Worm (Caenorhabditis elegans): ENCODE results near the gene rpa-1.

The rpa-1 gene

DNA sequence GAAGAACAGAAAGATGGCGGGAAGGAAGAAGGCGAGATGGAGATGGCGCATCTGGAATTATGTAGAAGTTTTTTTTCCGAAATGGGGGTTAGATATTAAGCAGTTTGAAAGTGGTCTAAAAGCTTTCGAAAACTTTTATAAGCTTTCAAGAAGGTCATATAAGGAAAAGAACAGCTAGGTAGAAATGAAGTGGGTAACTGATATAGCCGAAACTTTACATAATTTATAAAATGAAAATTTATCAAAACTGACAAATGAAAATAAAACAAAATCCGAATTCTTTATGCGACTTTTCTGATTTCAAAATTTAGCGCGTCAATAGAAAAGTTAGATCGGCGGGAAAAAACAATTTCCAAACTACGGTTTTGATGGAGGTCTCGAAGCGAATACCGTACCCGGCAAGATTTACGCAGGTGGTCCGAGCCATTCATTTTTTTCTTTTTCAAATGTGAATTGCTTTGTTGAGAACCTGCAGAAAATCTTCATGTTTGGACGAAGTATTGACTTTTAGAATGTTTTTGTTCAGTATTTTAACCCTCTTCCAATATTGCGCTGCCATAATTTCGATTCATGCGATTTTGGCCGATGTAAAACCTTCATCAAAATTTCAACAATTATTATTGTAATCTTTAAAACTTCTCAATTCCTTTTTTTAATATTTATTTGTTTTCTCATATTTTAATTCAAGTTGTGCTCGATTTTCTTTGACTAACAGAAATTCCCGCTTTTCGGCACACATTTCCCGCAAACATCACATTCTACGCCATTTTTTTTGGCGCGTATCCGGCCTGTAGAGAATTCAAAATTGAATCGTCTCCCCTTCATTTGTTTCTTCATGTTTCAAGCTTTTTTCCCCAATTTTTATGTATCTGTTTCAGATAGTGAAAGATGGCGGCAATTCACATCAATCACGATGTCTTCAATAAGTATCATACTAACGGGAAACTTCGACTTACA, at the start of gene rpa-1, which contains the start of gene F18A1.7:
TSS of gene rpa-1 (plus strand) at position 879 of the 957 bp plus-strand sequence.
TSS of gene F18A1.7 (minus strand) at position 51 of the 957 bp plus-strand sequence.
- TF ChIP-seq unc-62 (GFP tag; optimal IDR thresholded peaks at IDR 0.05), result no peak

DNA sequence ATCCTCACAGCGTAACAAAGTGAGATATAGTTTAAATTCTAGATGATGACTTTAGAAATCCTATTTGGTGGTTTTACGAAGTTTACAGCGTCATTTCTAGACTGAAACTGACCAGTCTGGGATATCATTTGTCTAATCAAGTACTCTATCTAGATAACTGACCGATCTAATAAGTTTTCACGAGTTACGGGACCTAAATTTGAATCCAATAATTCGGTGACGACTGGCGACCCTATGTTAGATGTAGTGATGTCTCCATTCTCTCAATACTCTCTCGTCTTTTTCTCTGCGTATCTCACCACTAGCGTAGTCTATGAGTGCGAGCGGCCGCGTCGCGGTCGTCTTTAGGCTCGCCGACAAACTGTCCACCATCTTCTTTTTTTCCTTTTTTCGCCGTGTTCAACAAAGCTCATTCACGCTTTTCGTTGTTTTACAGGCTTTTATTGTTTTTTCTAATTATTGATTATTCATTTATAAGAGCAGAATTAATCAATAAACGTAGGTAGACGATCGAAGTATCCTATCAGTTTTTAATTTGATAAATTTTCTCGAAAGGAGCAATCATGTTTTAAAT, 49.0 kb upstream of the rpa-1 start:
- TF ChIP-seq unc-62 (GFP tag; optimal IDR thresholded peaks at IDR 0.05), result no peak

DNA sequence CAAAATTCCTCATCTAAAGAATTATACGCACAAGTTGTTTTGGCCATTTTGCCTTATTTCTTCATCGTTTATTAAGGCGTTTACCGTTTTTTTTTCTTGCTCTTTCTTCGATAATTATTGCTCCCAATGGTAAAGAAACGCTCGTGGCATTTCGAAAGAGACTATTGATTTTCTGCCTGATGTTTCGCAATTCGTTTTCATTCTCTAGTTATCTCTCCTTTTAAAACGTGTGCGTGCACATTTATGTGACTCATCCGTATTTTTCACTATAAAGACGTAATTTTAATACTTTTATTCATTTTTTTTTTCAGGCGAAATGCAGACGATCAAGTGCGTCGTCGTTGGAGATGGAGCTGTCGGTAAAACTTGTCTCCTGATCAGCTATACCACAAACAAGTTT, 48.2 kb upstream of the rpa-1 start, which contains the start of gene cdc-42:
TSS of gene cdc-42 (plus strand) at position 312 of the 400 bp plus-strand sequence.
- TF ChIP-seq unc-62 (GFP tag; optimal IDR thresholded peaks at IDR 0.05), result no peak

DNA sequence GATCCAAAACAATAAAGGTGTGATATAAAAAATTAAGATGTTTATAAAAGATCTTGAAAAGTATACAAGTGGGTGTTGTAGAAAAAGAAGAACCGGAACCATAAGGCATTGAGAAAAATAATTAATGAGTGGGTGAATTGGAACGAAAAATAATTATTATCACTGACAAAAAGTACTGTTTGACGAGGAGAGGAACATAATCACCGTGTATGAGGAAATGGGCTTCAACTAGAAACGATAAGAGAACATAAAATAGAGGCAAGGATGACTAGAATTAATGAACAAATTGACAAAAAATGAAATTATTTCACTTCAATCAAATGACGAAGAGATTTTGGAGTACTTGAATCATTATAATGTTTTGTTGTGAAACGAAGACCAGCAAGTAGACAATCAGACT, 46.2 kb upstream of the rpa-1 start:
- no peak for TF ChIP-seq unc-62 (GFP tag; optimal IDR thresholded peaks at IDR 0.05)

DNA sequence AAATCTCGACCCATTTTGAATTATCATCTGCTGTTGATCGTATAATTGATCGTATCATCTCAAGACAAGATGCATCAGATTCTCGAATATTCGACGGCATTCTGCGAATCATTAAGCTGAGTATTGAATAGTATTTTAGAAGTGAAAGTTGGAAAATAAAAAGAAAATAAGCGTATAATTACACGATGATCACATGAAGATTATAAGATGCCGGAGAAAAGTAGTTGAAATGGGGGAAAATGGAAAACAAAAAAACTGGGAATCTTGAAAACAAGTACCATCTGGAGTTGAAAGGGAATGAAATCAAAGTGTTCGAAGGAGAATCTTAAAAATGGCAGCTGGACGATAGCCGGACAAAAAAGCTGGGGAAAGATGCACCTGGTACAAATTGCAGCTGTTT, 44.0 kb upstream of the rpa-1 start, which contains the start of gene R07G3.8:
TSS of gene R07G3.8 (minus strand) at position 101 of the 400 bp plus-strand sequence.
- no peak for TF ChIP-seq unc-62 (GFP tag; optimal IDR thresholded peaks at IDR 0.05)

DNA sequence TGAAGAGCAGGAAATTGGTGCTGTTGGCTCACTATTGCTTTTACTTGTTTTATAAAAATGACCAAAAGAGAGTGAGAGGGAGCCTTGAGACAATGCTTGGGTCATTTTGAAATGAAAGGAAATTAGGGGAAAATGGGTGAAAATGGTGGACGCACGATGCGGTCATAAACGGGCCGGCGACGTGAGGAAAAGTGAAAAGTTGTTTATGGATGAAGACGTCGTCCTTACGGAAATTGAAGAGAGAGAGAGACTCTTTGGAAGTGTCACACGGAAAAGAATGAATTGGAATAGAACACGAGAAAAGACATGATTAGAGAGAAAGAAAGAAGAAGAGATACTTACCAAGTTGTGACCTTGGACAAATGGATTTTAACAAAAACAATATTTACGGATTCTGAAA, 42.9 kb upstream of the rpa-1 start:
- TF ChIP-seq unc-62 (GFP tag; optimal IDR thresholded peaks at IDR 0.05), result no peak

DNA sequence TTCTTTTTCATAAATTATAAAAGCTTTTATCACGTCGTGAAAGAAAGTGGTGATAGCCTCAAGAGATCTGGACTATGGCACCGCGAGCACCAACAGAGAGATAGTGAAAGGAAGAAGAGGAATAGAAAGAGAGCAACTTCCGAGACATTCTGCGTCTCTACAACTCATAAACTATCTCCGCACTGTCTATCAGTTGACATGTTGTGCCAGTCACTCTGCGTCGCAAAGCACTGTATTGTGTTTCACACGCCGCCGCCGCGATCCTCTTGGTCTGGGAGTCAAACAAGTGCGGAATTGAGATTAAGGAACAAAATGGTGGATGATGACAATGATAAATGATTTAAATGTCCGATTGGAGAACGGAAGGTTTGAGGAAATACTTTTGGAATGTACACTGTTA, 40.9 kb upstream of the rpa-1 start:
- no peak for TF ChIP-seq unc-62 (GFP tag; optimal IDR thresholded peaks at IDR 0.05)

DNA sequence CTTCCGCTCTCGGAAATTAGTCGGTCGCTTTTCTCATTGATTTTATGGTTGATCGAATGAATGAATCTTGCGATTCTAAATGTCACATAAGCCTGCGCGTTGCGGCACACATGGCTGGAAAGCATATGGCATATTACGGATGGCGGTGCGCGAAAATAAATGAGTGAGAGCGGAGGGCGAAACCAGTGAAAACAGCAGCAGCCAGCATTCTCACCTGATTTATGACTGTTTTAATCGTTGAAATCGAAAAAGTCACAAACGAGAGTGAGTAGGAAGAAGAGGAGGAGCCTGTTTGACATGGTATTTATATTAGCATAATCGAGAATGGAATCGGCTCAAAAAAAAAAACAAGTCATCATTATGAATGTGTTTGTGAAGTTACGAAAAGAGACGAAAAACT, 40.1 kb upstream of the rpa-1 start:
- TF ChIP-seq unc-62 (GFP tag; optimal IDR thresholded peaks at IDR 0.05), result no peak

DNA sequence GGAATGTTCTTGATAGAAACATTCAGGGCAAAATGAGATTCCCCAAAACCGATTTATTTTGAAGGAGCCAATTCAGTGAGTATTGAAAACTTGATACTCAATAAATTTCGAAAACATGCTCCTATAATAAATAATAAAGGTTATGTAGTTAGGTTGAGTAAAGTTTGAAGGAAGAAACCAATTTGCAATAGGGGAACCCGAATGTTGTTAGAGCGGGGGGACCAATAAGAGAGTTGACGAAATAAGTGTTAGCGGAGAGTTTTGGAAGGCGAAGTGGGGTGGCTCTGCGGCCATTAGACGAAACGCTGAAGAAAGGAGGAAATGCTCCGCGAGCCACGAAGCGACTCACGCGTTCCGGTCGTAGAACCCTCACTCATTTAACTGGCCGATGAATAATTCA, 39.4 kb upstream of the rpa-1 start:
- TF ChIP-seq unc-62 (GFP tag; optimal IDR thresholded peaks at IDR 0.05), result no peak

DNA sequence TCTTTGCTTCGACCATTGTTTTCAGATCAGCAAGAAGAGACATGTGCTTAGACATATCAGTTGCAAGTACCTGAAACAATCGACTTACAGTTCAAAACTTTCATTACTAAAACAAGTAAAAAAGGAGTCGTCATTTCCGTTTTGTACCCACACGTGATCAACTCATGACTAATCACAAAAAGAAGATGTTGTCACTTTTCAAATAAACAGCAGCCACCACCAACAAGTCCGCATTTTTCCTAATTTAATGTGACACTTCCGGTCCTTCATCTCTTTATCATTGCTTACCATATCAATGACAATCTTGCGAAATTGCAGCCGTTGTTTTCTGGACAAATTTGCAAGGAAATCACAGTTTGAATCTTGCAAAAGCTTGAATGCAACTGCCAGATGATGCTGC, 35.7 kb upstream of the rpa-1 start:
- no peak for TF ChIP-seq unc-62 (GFP tag; optimal IDR thresholded peaks at IDR 0.05)

DNA sequence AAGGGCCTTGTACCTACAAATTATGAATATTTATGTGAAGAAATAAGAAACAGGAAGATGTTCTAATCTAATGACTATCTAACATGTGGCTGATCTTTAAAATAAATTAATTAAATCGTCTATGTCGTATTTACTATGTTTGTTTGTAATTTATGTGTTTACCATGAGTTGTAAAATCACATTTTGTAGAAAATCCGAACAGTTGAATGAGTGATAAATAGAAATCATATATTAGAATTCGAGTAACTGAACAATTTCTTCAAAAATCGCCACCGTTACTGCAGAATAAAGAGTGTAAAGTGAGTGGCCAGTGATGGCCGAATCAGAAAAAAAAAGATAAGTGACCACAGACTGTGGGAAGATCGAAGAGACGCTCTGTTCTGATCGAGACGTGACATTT, 34.3 kb upstream of the rpa-1 start:
- no peak for TF ChIP-seq unc-62 (GFP tag; optimal IDR thresholded peaks at IDR 0.05)

DNA sequence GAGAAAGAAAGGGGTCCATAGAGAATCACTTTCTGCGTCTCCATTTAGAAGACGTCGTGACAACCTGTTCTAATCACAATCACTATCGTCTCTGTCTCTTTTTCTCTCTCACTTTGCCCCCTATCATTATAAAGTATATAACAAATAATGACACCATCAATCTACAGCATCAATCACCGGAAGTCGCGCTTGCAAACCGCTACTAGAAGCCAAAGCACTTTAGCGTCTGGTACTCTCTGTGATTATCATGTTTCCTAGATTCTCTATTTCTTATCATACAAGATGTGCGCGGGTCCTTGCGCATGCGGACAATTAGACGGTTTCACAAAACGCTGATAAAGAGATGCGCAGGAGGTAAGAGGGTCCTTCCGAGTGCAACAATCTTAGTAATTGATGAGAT, 33.2 kb upstream of the rpa-1 start:
- TF ChIP-seq unc-62 (GFP tag; optimal IDR thresholded peaks at IDR 0.05), result no peak

DNA sequence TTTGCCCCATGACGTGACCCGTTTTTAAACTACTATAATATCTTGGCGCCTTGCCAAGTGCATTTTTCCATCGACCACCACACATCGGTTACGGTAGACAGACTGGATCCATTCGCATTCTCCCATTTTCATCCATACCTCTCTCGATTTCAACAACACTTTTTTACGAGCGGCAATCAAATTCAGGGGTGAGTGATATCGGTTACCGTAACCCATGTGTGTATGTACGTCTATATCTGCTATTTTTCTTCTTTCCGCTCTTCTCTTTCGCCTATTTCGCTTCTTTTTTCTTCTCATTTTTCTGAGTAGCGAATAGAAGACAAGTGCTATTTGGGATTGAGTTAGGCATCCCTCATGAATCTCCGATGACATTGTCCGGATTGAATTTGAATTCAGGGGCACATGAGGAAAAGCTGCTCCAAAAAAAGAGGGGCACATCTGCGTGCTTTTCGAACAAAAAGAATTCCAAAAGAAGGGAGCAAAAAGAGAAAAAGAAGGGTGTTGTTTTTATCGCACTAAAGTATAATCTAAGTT, 32.6 kb upstream of the rpa-1 start:
- TF ChIP-seq unc-62 (GFP tag; optimal IDR thresholded peaks at IDR 0.05), result no peak

DNA sequence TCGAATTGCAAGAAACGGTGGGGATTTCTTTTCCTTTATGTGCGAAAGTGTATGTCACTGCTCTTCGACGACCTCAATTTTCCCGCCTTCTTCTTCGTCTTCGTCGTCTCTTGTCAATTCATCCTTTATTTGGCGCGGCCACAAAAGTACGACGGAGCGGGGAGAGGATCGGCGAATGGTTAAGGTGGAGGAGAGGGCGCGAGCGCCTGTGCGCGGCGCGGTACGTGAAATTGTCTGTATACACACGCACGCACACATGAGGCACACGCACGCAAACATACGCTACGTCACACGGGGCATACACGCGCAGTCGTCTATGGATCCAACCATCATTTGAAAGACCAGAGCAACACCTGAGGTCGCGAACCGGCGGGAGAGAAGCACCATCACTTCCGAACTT, 29.1 kb upstream of the rpa-1 start:
- TF ChIP-seq unc-62 (GFP tag; optimal IDR thresholded peaks at IDR 0.05), result no peak

DNA sequence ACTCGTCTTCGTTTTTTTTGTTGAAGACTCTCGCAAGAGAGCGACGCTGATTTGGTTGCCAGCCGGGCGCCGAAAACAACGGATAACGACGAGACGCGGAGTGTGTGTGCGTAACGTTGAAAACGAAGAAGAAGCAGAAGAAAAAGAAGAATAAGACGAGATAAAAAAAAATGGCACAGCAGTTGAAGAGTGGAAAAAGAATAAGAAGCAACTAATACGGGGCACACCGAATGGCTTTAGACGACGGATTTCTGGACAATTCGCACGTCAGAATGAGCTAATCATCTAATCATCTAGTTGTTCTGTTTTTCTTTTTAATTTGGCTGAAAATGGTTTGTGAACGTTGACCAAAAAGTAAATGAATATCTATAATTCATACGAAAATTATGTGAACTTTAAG, 27.4 kb upstream of the rpa-1 start:
- TF ChIP-seq unc-62 (GFP tag; optimal IDR thresholded peaks at IDR 0.05), result no peak

DNA sequence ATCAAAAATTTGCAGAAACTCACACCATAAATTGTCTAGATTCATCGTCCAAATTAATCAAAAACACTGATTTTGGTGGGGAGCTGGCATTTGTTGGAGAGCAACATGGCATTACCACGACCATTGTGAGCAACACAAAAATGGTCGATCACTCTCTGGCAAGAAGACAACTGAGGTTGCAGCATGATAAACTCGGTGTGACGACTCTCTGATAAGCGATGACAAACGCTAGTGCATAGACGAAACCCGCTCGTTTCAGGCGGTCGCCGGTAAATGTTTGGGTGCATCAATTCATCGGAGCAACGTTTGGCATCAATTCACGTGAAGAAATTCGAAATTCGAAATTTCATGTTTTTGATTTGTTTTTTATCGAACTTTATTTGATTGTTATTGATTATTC, 25.3 kb upstream of the rpa-1 start:
- no peak for TF ChIP-seq unc-62 (GFP tag; optimal IDR thresholded peaks at IDR 0.05)
